Worm (Caenorhabditis elegans) whole organism, early embryonic: Measurements from ENCODE around the gene srz-48.

Source experiments
- B0310.2 ChIP-seq: sonication (generic microtip); optimal IDR thresholded peaks from 2 replicates; lab custom pipeline; 2016; ENCODE audit warnings: mild to moderate bottlenecking, missing genetic modification characterization, missing compliant biosample characterization
- F13C5.2 ChIP-seq: sonication (generic microtip); optimal IDR thresholded peaks from 2 replicates; lab custom pipeline; 2017; ENCODE audit warnings: mild to moderate bottlenecking, missing genetic modification characterization, inconsistent platforms, missing compliant biosample characterization
- aly-1 ChIP-seq: sonication (generic microtip); optimal IDR thresholded peaks from 2 replicates; lab custom pipeline; 2016; ENCODE audit warnings: missing genetic modification characterization, missing compliant biosample characterization
- ama-1 ChIP-seq: fragments of 150-350 bp; optimal IDR thresholded peaks from 2 replicates; lab custom pipeline; 2014
- ceh-36 ChIP-seq: sonication (generic microtip); optimal IDR thresholded peaks from 2 replicates; lab custom pipeline; 2016; ENCODE audit warnings: missing genetic modification characterization, inconsistent platforms, missing compliant biosample characterization
- ets-7 ChIP-seq: sonication (generic microtip); optimal IDR thresholded peaks from 2 replicates; lab custom pipeline; 2016; ENCODE audit warnings: missing genotype, missing genetic modification characterization, missing compliant biosample characterization
- flt-1 ChIP-seq: fragments of 200-800 bp; sonication (Bioruptor generic); IDR thresholded peaks from 2 replicates; pipeline ENCODE4 v1.3.6; 2022; ENCODE audit warnings: missing genetic modification characterization, missing compliant biosample characterization
- hmbx-1 ChIP-seq: sonication (generic microtip); optimal IDR thresholded peaks from 2 replicates; lab custom pipeline; 2016; ENCODE audit warnings: mild to moderate bottlenecking, missing genetic modification characterization, missing compliant biosample characterization
- hnd-1 ChIP-seq: sonication (generic microtip); optimal IDR thresholded peaks from 2 replicates; lab custom pipeline; 2016; ENCODE audit warnings: missing genetic modification characterization, missing compliant biosample characterization
- pes-1 ChIP-seq: fragments of 200-800 bp; sonication (Bioruptor generic); IDR thresholded peaks from 2 replicates; pipeline ENCODE4 v1.3.6; 2022; ENCODE audit warnings: missing genetic modification reagents, missing genetic modification characterization, missing compliant biosample characterization
- scrt-1 ChIP-seq: fragments of 200-800 bp; sonication (Bioruptor generic); IDR thresholded peaks from 2 replicates; pipeline ENCODE4 v1.3.6; 2022; ENCODE audit warnings: missing genetic modification characterization, missing compliant biosample characterization
- tbx-11 ChIP-seq: fragments of 200-800 bp; sonication (Bioruptor generic); IDR thresholded peaks from 2 replicates; pipeline ENCODE4 v1.3.6; 2022; ENCODE audit warnings: missing genetic modification characterization, missing compliant biosample characterization
- tbx-37 ChIP-seq: fragments of 200-800 bp; sonication (Bioruptor generic); conservative IDR thresholded peaks from 2 replicates; pipeline ENCODE4 v1.3.6; 2022; ENCODE audit warnings: missing genetic modification reagents, missing genetic modification characterization, missing compliant biosample characterization
- tra-4 ChIP-seq: sonication (generic microtip); optimal IDR thresholded peaks from 2 replicates; lab custom pipeline; 2017; ENCODE audit warnings: missing genetic modification characterization, missing compliant biosample characterization

ce11 chrV:17458069-17458468 is 1.9 kb downstream of the srz-48 start, which contains the start of gene str-200:
- TF ChIP-seq hnd-1 (tag; lab: Kevin White, UChicago) (no peak), flt-1 (GFP tag; lab: Robert Waterston, UW) (no peak), pes-1 (GFP tag; lab: Robert Waterston, UW) (no peak), B0310.2 (tag; lab: Kevin White, UChicago) (no peak), scrt-1 (GFP tag; lab: Robert Waterston, UW) (no peak), ama-1 (lab: Kevin White, UChicago) (no peak), tbx-37 (GFP tag; lab: Robert Waterston, UW) (no peak), aly-1 (tag; lab: Kevin White, UChicago) (no peak), ceh-36 (tag; lab: Kevin White, UChicago) (no peak), tbx-11 (GFP tag; lab: Robert Waterston, UW) (no peak), tra-4 (tag; lab: Kevin White, UChicago) (no peak), F13C5.2 (tag; lab: Kevin White, UChicago) (no peak), ets-7 (no peak), hmbx-1 (tag; lab: Kevin White, UChicago) (no peak)
